Worm (Caenorhabditis elegans) whole organism, L2 larva: ENCODE results near the gene Y17G7B.8.

Source experiments
- lsy-2 ChIP-seq, 2 experiments: fragments of 150-350 bp in 1 of 2; sonication (generic microtip) in 1 of 2; optimal IDR thresholded peaks; 2 replicates each; lab custom pipeline; 2014 to 2017; ENCODE audit warnings: missing biosample characterization in 2 of 2, missing genetic modification characterization in 2 of 2
- nhr-6 ChIP-seq: fragments of 150-350 bp; optimal IDR thresholded peaks from 2 replicates; lab custom pipeline; 2014; ENCODE audit warnings: missing biosample characterization, missing genetic modification characterization

Y17G7B.8 gene

ce11 chrII:11976727-11977259 is 50.8 kb downstream of the Y17G7B.8 start:
- peak in 1 of 2 experiments; percentile 10 for TF ChIP-seq lsy-2 (tag; optimal IDR thresholded peaks at IDR 0.05; lab: Kevin White, UChicago)
- no peak for TF ChIP-seq nhr-6 (tag; lab: Kevin White, UChicago)
